Fruit fly (Drosophila melanogaster): ENCODE measurements around the gene CG34178.

The CG34178 gene

dm6 chr2L:4459543-4459942, 25.8 kb downstream of the CG34178 start, which contains the start of the genes mRpL27 and CG15435 (continued):
- TF ChIP-seq sc (optimal IDR thresholded peaks at IDR 0.05) = no peak
- TF ChIP-seq sc (GFP tag; optimal IDR thresholded peaks at IDR 0.05) = peak; percentile 7
- no peak for TF ChIP-seq trh (GFP tag; optimal IDR thresholded peaks at IDR 0.05)
- no peak for TF ChIP-seq ttk (GFP tag; IDR thresholded peaks at IDR 0.05)
- TF ChIP-seq lmd (GFP tag; IDR thresholded peaks at IDR 0.05) = no peak
- no peak for TF ChIP-seq Camta (GFP tag; optimal IDR thresholded peaks at IDR 0.05)
- peak; percentile 25; the same call in 1 of the 3 replicates for TF ChIP-seq CG14860 (GFP tag; IDR thresholded peaks at IDR 0.05; ENCODE audit: partially characterized antibody)
- no peak for TF ChIP-seq exex (tag; optimal IDR thresholded peaks at IDR 0.05)
- TF ChIP-seq tio (GFP tag; optimal IDR thresholded peaks at IDR 0.05) = no peak
- TF ChIP-seq Ravus (GFP tag; IDR thresholded peaks at IDR 0.05) = no peak
- no peak for TF ChIP-seq al (GFP tag; IDR thresholded peaks at IDR 0.05)
- TF ChIP-seq dmrt99B (tag; optimal IDR thresholded peaks at IDR 0.05) = peak; percentile 15
- peak; percentile 12 for TF ChIP-seq CG12104 (GFP tag; optimal IDR thresholded peaks at IDR 0.05)
- TF ChIP-seq Fer1 (GFP tag; optimal IDR thresholded peaks at IDR 0.05) = peak; percentile 53
- no peak for TF ChIP-seq pros (GFP tag; optimal IDR thresholded peaks at IDR 0.05)
- no peak for TF ChIP-seq ATbp (GFP tag; optimal IDR thresholded peaks at IDR 0.05)
- TF ChIP-seq sug (tag; optimal IDR thresholded peaks at IDR 0.05) = peak; percentile 60
- no peak for TF ChIP-seq ham (GFP tag; IDR thresholded peaks at IDR 0.05)
- peak; percentile 7 for TF ChIP-seq CG10209 (GFP tag; optimal IDR thresholded peaks at IDR 0.05)
- TF ChIP-seq CG30431 (GFP tag; optimal IDR thresholded peaks at IDR 0.05) = no peak
- no peak for TF ChIP-seq run (tag; optimal IDR thresholded peaks at IDR 0.05)
- TF ChIP-seq Dfd (GFP tag; optimal IDR thresholded peaks at IDR 0.05) = no peak
- no peak for TF ChIP-seq en (GFP tag; optimal IDR thresholded peaks at IDR 0.05)
- no peak for TF ChIP-seq CG9876 (GFP tag; optimal IDR thresholded peaks at IDR 0.05)
- TF ChIP-seq CG8089 (GFP tag; optimal IDR thresholded peaks at IDR 0.05) = no peak
- peak; percentile 21 for TF ChIP-seq Oli (tag; optimal IDR thresholded peaks at IDR 0.05)
- TF ChIP-seq jumu (GFP tag; optimal IDR thresholded peaks at IDR 0.05) = no peak
- TF ChIP-seq Gsc (GFP tag; IDR thresholded peaks at IDR 0.05) = no peak
- no peak for TF ChIP-seq CG4424 (GFP tag; optimal IDR thresholded peaks at IDR 0.05)
- TF ChIP-seq phol (tag; optimal IDR thresholded peaks at IDR 0.05) = peak; percentile 56
- no peak for TF ChIP-seq rib (GFP tag; IDR thresholded peaks at IDR 0.05)
- peak; percentile 48 for TF ChIP-seq CG30020 (tag; optimal IDR thresholded peaks at IDR 0.05)
- peak; percentile 43; the same call in 1 of the 2 replicates for TF ChIP-seq amos (GFP tag; IDR thresholded peaks at IDR 0.05; ENCODE audit: partially characterized antibody)
- TF ChIP-seq Dp (GFP tag; optimal IDR thresholded peaks at IDR 0.05) = peak; percentile 13
- peak in 1 of 2 experiments; percentile 10 for TF ChIP-seq dpn (GFP tag; optimal IDR thresholded peaks at IDR 0.05)
- peak; percentile 2 for TF ChIP-seq CG12219 (GFP tag; optimal IDR thresholded peaks at IDR 0.05)
- TF ChIP-seq NfI (GFP tag; optimal IDR thresholded peaks at IDR 0.05) = peak; percentile 40
- TF ChIP-seq Hmx (GFP tag; optimal IDR thresholded peaks at IDR 0.05) = no peak
- TF ChIP-seq Xbp1 (GFP tag; optimal IDR thresholded peaks at IDR 0.05) = peak; percentile 26
- TF ChIP-seq Fer3 (tag; optimal IDR thresholded peaks at IDR 0.05) = peak; percentile 44
- no peak for TF ChIP-seq hth (optimal IDR thresholded peaks at IDR 0.05)
- no peak for TF ChIP-seq wek (GFP tag; optimal IDR thresholded peaks at IDR 0.05)
- TF ChIP-seq CG17568 (GFP tag; optimal IDR thresholded peaks at IDR 0.05) = no peak
- TF ChIP-seq luna (GFP tag; optimal IDR thresholded peaks at IDR 0.05) = no peak
- TF ChIP-seq so (GFP tag; IDR thresholded peaks at IDR 0.05) = no peak
- peak; percentile 23; the same call in 1 of the 2 replicates for TF ChIP-seq CG13287 (GFP tag; IDR thresholded peaks at IDR 0.05; ENCODE audit: partially characterized antibody)
- no peak for TF ChIP-seq jing (GFP tag; optimal IDR thresholded peaks at IDR 0.05)
- TF ChIP-seq slbo (GFP tag; IDR thresholded peaks at IDR 0.05) = peak; percentile 55; the same call in 1 of the 2 replicates
- TF ChIP-seq Hr3 (GFP tag; optimal IDR thresholded peaks at IDR 0.05) = peak; percentile 42
- TF ChIP-seq CG12236 (GFP tag; optimal IDR thresholded peaks at IDR 0.05) = no peak
- no peak for TF ChIP-seq cg (GFP tag; optimal IDR thresholded peaks at IDR 0.05)
- no peak for TF ChIP-seq E2f2 (GFP tag; IDR thresholded peaks at IDR 0.05)
